Worm (Caenorhabditis elegans) whole organism, L3 larva: ENCODE results near the gene dhs-18.

Experiments used
- R02D3.7 ChIP-seq: fragments of 150-350 bp; optimal IDR thresholded peaks from 2 replicates; lab custom pipeline; 2014; ENCODE audit warnings: missing biosample characterization, missing genetic modification characterization
- ceh-9 ChIP-seq: sonication (generic microtip); optimal IDR thresholded peaks from 2 replicates; lab custom pipeline; 2018; ENCODE audit warnings: missing biosample characterization, missing genetic modification characterization
- lin-15B ChIP-seq: fragments of 150-350 bp; optimal IDR thresholded peaks from 2 replicates; lab custom pipeline; 2014; ENCODE audit warnings: missing biosample characterization, missing genetic modification characterization
- nhr-12 ChIP-seq: fragments of 150-350 bp; optimal IDR thresholded peaks from 2 replicates; lab custom pipeline; 2014; ENCODE audit warnings: missing biosample characterization, missing genetic modification characterization
- pha-4 ChIP-seq: fragments of 150-350 bp; optimal IDR thresholded peaks from 2 replicates; lab custom pipeline; 2014; ENCODE audit warnings: missing biosample characterization, missing genetic modification reagents, missing genetic modification characterization
- unc-39 ChIP-seq: sonication (generic microtip); optimal IDR thresholded peaks from 4 replicates; lab custom pipeline; 2017; ENCODE audit warnings: missing biosample characterization, missing genetic modification characterization

- no peak for TF ChIP-seq nhr-12 (tag; lab: Kevin White, UChicago)
- no peak for TF ChIP-seq R02D3.7 (tag; lab: Kevin White, UChicago)
- TF ChIP-seq lin-15B (tag; lab: Kevin White, UChicago), result no peak
- TF ChIP-seq pha-4 (tag; lab: Kevin White, UChicago), result no peak
- no peak for TF ChIP-seq ceh-9 (tag; lab: Kevin White, UChicago)
- no peak for TF ChIP-seq unc-39 (tag; lab: Kevin White, UChicago)
Measured at ce11 chrV:11093163-11094091, 46.8 kb upstream of the dhs-18 start, which contains the start of gene lact-8.
